Worm (Caenorhabditis elegans) whole organism, L4/young adult: ENCODE data around the gene msp-45.

Experiments
- W03F9.2 ChIP-seq: fragments of 150-350 bp; optimal IDR thresholded peaks from 2 replicates; lab custom pipeline; 2014; ENCODE audit warnings: missing biosample characterization, missing genetic modification characterization
- dao-5 ChIP-seq: sonication (generic microtip); optimal IDR thresholded peaks from 2 replicates; lab custom pipeline; 2016; ENCODE audit warnings: missing genotype, missing genetic modification characterization, moderate library complexity, missing compliant biosample characterization
- him-1 ChIP-seq: sonication (generic microtip); optimal IDR thresholded peaks from 2 replicates; lab custom pipeline; 2016; ENCODE audit warnings: missing genotype, missing genetic modification reagents, missing genetic modification characterization, missing compliant biosample characterization

- no peak for TF ChIP-seq dao-5 (tag; lab: Kevin White, UChicago)
- TF ChIP-seq W03F9.2 (tag; lab: Kevin White, UChicago): no peak
- no peak for TF ChIP-seq him-1
These were observed 34.9 kb upstream of the msp-45 start for ce11 chrII:5191766-5192165.
